Fruit fly (Drosophila melanogaster) whole organism, embryonic: Measurements from ENCODE around the gene CG10589.

Experiments used
- ATbp ChIP-seq: fragments of 200-800 bp; sonication (Bioruptor generic); optimal IDR thresholded peaks from 2 replicates; lab custom pipeline; 2017; ENCODE audit warnings: missing biosample characterization, mild to moderate bottlenecking, missing genetic modification characterization, missing genetic modification reagents
- Abd-B ChIP-seq: fragments of 200-800 bp; sonication (Bioruptor generic); optimal IDR thresholded peaks from 2 replicates; lab custom pipeline; 2018; ENCODE audit warnings: missing biosample characterization, mild to moderate bottlenecking, missing genetic modification characterization, moderate library complexity
- B-H2 ChIP-seq: fragments of 200-800 bp; sonication (Bioruptor generic); optimal IDR thresholded peaks from 2 replicates; lab custom pipeline; 2018; ENCODE audit warnings: missing biosample characterization, mild to moderate bottlenecking, missing genetic modification characterization
- BtbVII ChIP-seq: fragments of 200-800 bp; sonication (Bioruptor generic); optimal IDR thresholded peaks from 3 replicates; lab custom pipeline; 2017; ENCODE audit warnings: missing biosample characterization, mild to moderate bottlenecking, missing genetic modification characterization
- CG1024 ChIP-seq: fragments of 200-800 bp; sonication (Bioruptor generic); IDR thresholded peaks from 2 replicates; pipeline ENCODE4 v1.3.6; 2022; ENCODE audit warnings: missing biosample characterization, missing genetic modification characterization
- CG10366 ChIP-seq: fragments of 200-800 bp; sonication (Bioruptor generic); IDR thresholded peaks from 2 replicates; pipeline ENCODE4 v1.3.6; 2022; ENCODE audit warnings: missing biosample characterization, missing genetic modification characterization
- CG10431 ChIP-seq: fragments of 200-800 bp; sonication (Bioruptor generic); optimal IDR thresholded peaks from 3 replicates; lab custom pipeline; 2018; ENCODE audit warnings: missing biosample characterization, mild to moderate bottlenecking, missing genetic modification characterization
- CG11456 ChIP-seq: fragments of 200-800 bp; sonication (Bioruptor generic); IDR thresholded peaks from 3 replicates; pipeline ENCODE4 v1.3.6; 2022; ENCODE audit warnings: missing biosample characterization, missing genetic modification characterization
- CG12744 ChIP-seq: fragments of 200-800 bp; sonication (Bioruptor generic); optimal IDR thresholded peaks from 2 replicates; lab custom pipeline; 2016; ENCODE audit warnings: missing biosample characterization, missing genetic modification characterization
- CG14050 ChIP-seq: fragments of 200-800 bp; sonication (Bioruptor generic); IDR thresholded peaks from 3 replicates; pipeline ENCODE4 v1.3.6; 2022; ENCODE audit warnings: missing biosample characterization, missing genetic modification characterization
- CG1602 ChIP-seq: fragments of 200-800 bp; sonication (Bioruptor generic); optimal IDR thresholded peaks from 3 replicates; lab custom pipeline; 2016; ENCODE audit warnings: missing biosample characterization, missing genetic modification characterization
- CG16813 ChIP-seq: fragments of 200-800 bp; sonication (Bioruptor generic); IDR thresholded peaks from 3 replicates; pipeline ENCODE4 v1.3.6; 2022; ENCODE audit warnings: missing biosample characterization, missing genetic modification characterization; ENCODE audit not compliant: partially characterized antibody
- CG18619 ChIP-seq: fragments of 200-800 bp; sonication (Bioruptor generic); optimal IDR thresholded peaks from 3 replicates; lab custom pipeline; 2017; ENCODE audit warnings: missing biosample characterization, mild to moderate bottlenecking, missing genetic modification characterization
- CG2129 ChIP-seq: fragments of 200-800 bp; sonication (Bioruptor generic); IDR thresholded peaks from 2 replicates; pipeline ENCODE4 v1.3.6; 2022; ENCODE audit warnings: missing biosample characterization, missing genetic modification characterization; ENCODE audit not compliant: partially characterized antibody
- CG2875 ChIP-seq: fragments of 200-800 bp; sonication (Bioruptor generic); optimal IDR thresholded peaks from 2 replicates; lab custom pipeline; 2017; ENCODE audit warnings: missing biosample characterization, mild to moderate bottlenecking, missing genetic modification characterization, missing genetic modification reagents
- CG3163 ChIP-seq: fragments of 200-800 bp; sonication (Bioruptor generic); optimal IDR thresholded peaks from 3 replicates; lab custom pipeline; 2016; ENCODE audit warnings: missing biosample characterization, missing genetic modification characterization
- CG32532 ChIP-seq: fragments of 200-800 bp; sonication (Bioruptor generic); IDR thresholded peaks from 2 replicates; pipeline ENCODE4 v1.3.6; 2022; ENCODE audit warnings: missing biosample characterization, missing genetic modification characterization
- CG34224 ChIP-seq: fragments of 200-800 bp; sonication (Bioruptor generic); IDR thresholded peaks from 3 replicates; pipeline ENCODE4 v1.3.6; 2022; ENCODE audit warnings: missing biosample characterization, missing genetic modification characterization; ENCODE audit not compliant: partially characterized antibody
- CG5245 ChIP-seq: fragments of 200-800 bp; sonication (Bioruptor generic); optimal IDR thresholded peaks from 3 replicates; lab custom pipeline; 2016; ENCODE audit warnings: missing biosample characterization, missing genetic modification characterization
- CG7745 ChIP-seq: fragments of 200-800 bp; sonication (Bioruptor generic); optimal IDR thresholded peaks from 2 replicates; lab custom pipeline; 2018; ENCODE audit warnings: missing biosample characterization, mild to moderate bottlenecking, missing genetic modification characterization, moderate library complexity
- D19A ChIP-seq: fragments of 200-800 bp; optimal IDR thresholded peaks from 3 replicates; lab custom pipeline; 2019; ENCODE audit warnings: missing biosample characterization, mild to moderate bottlenecking, missing genetic modification characterization, moderate library complexity
- Dip2 ChIP-seq: fragments of 200-800 bp; sonication (Bioruptor generic); IDR thresholded peaks from 2 replicates; pipeline ENCODE4 v1.3.6; 2022; ENCODE audit warnings: missing biosample characterization, missing genetic modification characterization
- ERR ChIP-seq: fragments of 200-800 bp; sonication (Bioruptor generic); optimal IDR thresholded peaks from 2 replicates; lab custom pipeline; 2016; ENCODE audit warnings: missing biosample characterization, missing genetic modification characterization
- H15 ChIP-seq: fragments of 200-800 bp; sonication (Bioruptor generic); IDR thresholded peaks from 3 replicates; pipeline ENCODE4 v1.3.6; 2022; ENCODE audit warnings: missing biosample characterization, missing genetic modification characterization
- HLH4C ChIP-seq: fragments of 200-800 bp; sonication (Bioruptor generic); IDR thresholded peaks from 3 replicates; pipeline ENCODE4 v1.3.6; 2022; ENCODE audit warnings: missing biosample characterization, missing genetic modification characterization; ENCODE audit not compliant: partially characterized antibody
- Hsf ChIP-seq: fragments of 200-800 bp; sonication (Bioruptor generic); optimal IDR thresholded peaks from 3 replicates; lab custom pipeline; 2016; ENCODE audit warnings: missing biosample characterization, missing genetic modification characterization
- Lim3 ChIP-seq: fragments of 200-800 bp; sonication (Bioruptor generic); IDR thresholded peaks from 2 replicates; pipeline ENCODE4 v1.3.6; 2022; ENCODE audit warnings: missing biosample characterization, missing genetic modification characterization
- Opbp ChIP-seq: fragments of 200-800 bp; sonication (Bioruptor generic); IDR thresholded peaks from 3 replicates; pipeline ENCODE4 v1.3.6; 2022; ENCODE audit warnings: missing biosample characterization, missing genetic modification characterization; ENCODE audit not compliant: partially characterized antibody
- Optix ChIP-seq: fragments of 200-800 bp; sonication (Bioruptor generic); IDR thresholded peaks from 3 replicates; pipeline ENCODE4 v1.3.6; 2022; ENCODE audit warnings: missing biosample characterization, missing genetic modification characterization
- Side ChIP-seq: fragments of 200-800 bp; sonication (Bioruptor generic); optimal IDR thresholded peaks from 2 replicates; lab custom pipeline; 2016; ENCODE audit warnings: missing biosample characterization, missing genetic modification characterization
- Sry-β ChIP-seq: fragments of 200-800 bp; sonication (Bioruptor generic); optimal IDR thresholded peaks from 2 replicates; lab custom pipeline; 2018; ENCODE audit warnings: missing biosample characterization, mild to moderate bottlenecking, missing genetic modification characterization, moderate library complexity
- Ssrp ChIP-seq: fragments of 200-800 bp; sonication (Bioruptor generic); optimal IDR thresholded peaks from 2 replicates; lab custom pipeline; 2018; ENCODE audit warnings: missing biosample characterization, mild to moderate bottlenecking, missing genetic modification characterization, moderate library complexity
- bab2 ChIP-seq: fragments of 200-800 bp; sonication (Bioruptor generic); optimal IDR thresholded peaks from 2 replicates; lab custom pipeline; 2016; ENCODE audit warnings: missing biosample characterization, missing genetic modification characterization
- bcd ChIP-seq: fragments of 200-800 bp; sonication (Bioruptor generic); optimal IDR thresholded peaks from 2 replicates; lab custom pipeline; 2017; ENCODE audit warnings: missing biosample characterization, mild to moderate bottlenecking, missing genetic modification characterization
- cg ChIP-seq: fragments of 200-800 bp; sonication (Bioruptor generic); optimal IDR thresholded peaks from 3 replicates; lab custom pipeline; 2019; ENCODE audit warnings: missing biosample characterization, mild to moderate bottlenecking, missing genetic modification characterization, moderate library complexity
- danr ChIP-seq: fragments of 200-800 bp; sonication (Bioruptor generic); IDR thresholded peaks from 2 replicates; pipeline ENCODE4 v1.3.6; 2022; ENCODE audit warnings: missing biosample characterization, missing genetic modification characterization
- dmrt11E ChIP-seq: fragments of 200-800 bp; sonication (Bioruptor generic); optimal IDR thresholded peaks from 3 replicates; lab custom pipeline; 2018; ENCODE audit warnings: missing biosample characterization, mild to moderate bottlenecking, missing genetic modification characterization, moderate library complexity
- ems ChIP-seq: fragments of 200-800 bp; sonication (Bioruptor generic); optimal IDR thresholded peaks from 3 replicates; lab custom pipeline; 2016; ENCODE audit warnings: missing biosample characterization, missing genetic modification characterization
- eyg ChIP-seq: fragments of 200-800 bp; sonication (Bioruptor generic); optimal IDR thresholded peaks from 3 replicates; lab custom pipeline; 2016; ENCODE audit warnings: missing biosample characterization, missing genetic modification characterization
- fd3F ChIP-seq: fragments of 200-800 bp; sonication (Bioruptor generic); optimal IDR thresholded peaks from 2 replicates; lab custom pipeline; 2018; ENCODE audit warnings: missing biosample characterization, mild to moderate bottlenecking, missing genetic modification characterization, moderate library complexity
- fd96Cb ChIP-seq: fragments of 200-800 bp; sonication (Bioruptor generic); optimal IDR thresholded peaks from 2 replicates; lab custom pipeline; 2018; ENCODE audit warnings: missing biosample characterization, mild to moderate bottlenecking, missing genetic modification characterization, moderate library complexity
- ind ChIP-seq: fragments of 200-800 bp; sonication (Bioruptor generic); optimal IDR thresholded peaks from 3 replicates; lab custom pipeline; 2016; ENCODE audit warnings: missing biosample characterization, missing genetic modification characterization
- inv ChIP-seq: fragments of 200-800 bp; sonication (Bioruptor generic); IDR thresholded peaks from 2 replicates; pipeline ENCODE4 v1.3.6; 2022; ENCODE audit warnings: missing biosample characterization, missing genetic modification characterization; ENCODE audit not compliant: partially characterized antibody
- ken ChIP-seq: fragments of 200-800 bp; sonication (Bioruptor generic); IDR thresholded peaks from 3 replicates; pipeline ENCODE4 v1.3.6; 2022; ENCODE audit warnings: missing biosample characterization, missing genetic modification characterization
- pita ChIP-seq: fragments of 200-800 bp; sonication (Bioruptor generic); optimal IDR thresholded peaks from 2 replicates; lab custom pipeline; 2017; ENCODE audit warnings: missing biosample characterization, mild to moderate bottlenecking, missing genetic modification characterization
- psq ChIP-seq: fragments of 200-800 bp; sonication (Bioruptor generic); optimal IDR thresholded peaks from 2 replicates; lab custom pipeline; 2017; ENCODE audit warnings: missing biosample characterization, missing genetic modification characterization
- rib ChIP-seq: fragments of 200-800 bp; sonication (Bioruptor generic); IDR thresholded peaks from 2 replicates; pipeline ENCODE4 v1.3.6; 2022; ENCODE audit warnings: missing biosample characterization, missing genetic modification characterization
- salm ChIP-seq: fragments of 200-800 bp; sonication (Bioruptor generic); optimal IDR thresholded peaks from 2 replicates; lab custom pipeline; 2018; ENCODE audit warnings: missing biosample characterization, mild to moderate bottlenecking, missing genetic modification characterization
- sc ChIP-seq, 3 experiments: fragments of >200 bp in 2 of 3; fragments of 200-800 bp in 1 of 3; sonication (Bioruptor generic) in 1 of 3; optimal IDR thresholded peaks; 2 replicates in 2 of 3; 3 replicates in 1 of 3; lab custom pipeline; 2017; ENCODE audit warnings: mild to moderate bottlenecking in 1 of 3, missing biosample characterization in 1 of 3, missing genetic modification characterization in 1 of 3, missing genetic modification reagents in 1 of 3
- stc ChIP-seq: fragments of 200-800 bp; sonication (Bioruptor generic); IDR thresholded peaks from 2 replicates; pipeline ENCODE4 v1.3.6; 2022; ENCODE audit warnings: missing biosample characterization, missing genetic modification characterization

The CG10589 gene

dm6 chr3L:20950136-20950499 lies 22.5 kb downstream of the CG10589 start (continued):
- TF ChIP-seq Ssrp (peak; percentile 84), Lim3 (GFP tag; lab: Robert Waterston, UW) (no peak), CG1024 (GFP tag; lab: Robert Waterston, UW) (no peak), CG32532 (GFP tag; lab: Robert Waterston, UW) (no peak), ems (no peak), Sry-β (peak; percentile 26), D19A (tag; lab: Kevin White, UChicago) (peak; percentile 77), Optix (GFP tag; lab: Robert Waterston, UW) (no peak), rib (GFP tag; lab: Robert Waterston, UW) (no peak), ind (GFP tag; lab: Kevin White, UChicago) (peak; percentile 58), Hsf (peak; percentile 60), Abd-B (GFP tag; lab: Kevin White, UChicago) (peak; percentile 51), HLH4C (GFP tag; lab: Robert Waterston, UW) (no peak), CG3163 (peak; percentile 54), dmrt11E (tag; lab: Kevin White, UChicago) (peak; percentile 74), eyg (GFP tag; lab: Kevin White, UChicago) (no peak), CG12744 (GFP tag; lab: Kevin White, UChicago) (no peak), CG5245 (GFP tag; lab: Kevin White, UChicago) (peak; percentile 10), ERR (no peak), salm (tag; lab: Kevin White, UChicago) (peak; percentile 28), pita (no peak), danr (peak; percentile 45; the same call in 1 of the 2 replicates), CG14050 (peak; percentile 38; the same call in 1 of the 3 replicates), CG11456 (no peak), fd96Cb (tag; lab: Kevin White, UChicago) (peak; percentile 74), CG10431 (GFP tag; lab: Kevin White, UChicago) (peak; percentile 48), Side (no peak), cg (no peak), CG10366 (GFP tag; lab: Robert Waterston, UW) (peak; percentile 22; the same call in 1 of the 2 replicates), stc (GFP tag; lab: Robert Waterston, UW) (peak; percentile 47; the same call in 1 of the 2 replicates), Dip2 (GFP tag; lab: Robert Waterston, UW) (no peak), H15 (GFP tag; lab: Robert Waterston, UW) (peak; percentile 71), B-H2 (GFP tag; lab: Kevin White, UChicago) (no peak), ATbp (peak; percentile 73), bcd (GFP tag; lab: Kevin White, UChicago) (peak; percentile 63), CG1602 (GFP tag; lab: Kevin White, UChicago) (peak; percentile 59), psq (GFP tag; lab: Kevin White, UChicago) (no peak), inv (GFP tag; lab: Robert Waterston, UW) (no peak), sc (optimal IDR thresholded peaks at IDR 0.05; lab: Kevin White, UChicago) (no peak), sc (GFP tag; optimal IDR thresholded peaks at IDR 0.05; lab: Kevin White, UChicago) (peak; percentile 66), fd3F (GFP tag; lab: Kevin White, UChicago) (no peak), Opbp (GFP tag; lab: Robert Waterston, UW) (no peak), CG34224 (no peak), CG7745 (tag; lab: Kevin White, UChicago) (no peak), BtbVII (GFP tag; lab: Kevin White, UChicago) (no peak), CG18619 (GFP tag; lab: Kevin White, UChicago) (peak; percentile 48), CG2129 (GFP tag; lab: Robert Waterston, UW) (no peak), CG2875 (GFP tag; lab: Kevin White, UChicago) (peak; percentile 58), ken (GFP tag; lab: Robert Waterston, UW) (peak; percentile 52; the same call in 1 of the 3 replicates), CG16813 (GFP tag; lab: Robert Waterston, UW) (no peak), bab2 (GFP tag; lab: Kevin White, UChicago) (peak; percentile 35)
